Worm (Caenorhabditis elegans): ENCODE data around the gene C27A7.5.

DNA sequence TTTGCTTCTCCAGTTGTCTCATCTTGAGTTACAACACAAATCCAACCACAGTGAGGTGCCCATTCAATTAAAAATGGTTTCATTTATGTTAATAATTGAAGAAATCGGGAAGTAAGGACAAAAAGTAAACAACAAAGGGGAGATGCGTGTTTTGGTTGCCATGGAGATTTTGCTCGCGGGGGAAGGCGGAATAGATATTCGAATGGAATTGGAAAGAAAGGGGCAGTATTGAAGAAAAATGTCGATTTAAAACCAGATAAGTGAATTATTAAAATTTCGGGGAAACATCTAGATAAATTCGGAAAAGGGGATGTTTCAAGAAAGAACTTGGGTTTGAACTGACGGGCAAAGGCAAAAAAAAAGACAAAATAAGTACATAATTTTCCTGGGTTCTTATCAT lies 11.5 kb downstream of the C27A7.5 start, which contains the start of gene che-11:
- TF ChIP-seq ama-1 (optimal IDR thresholded peaks at IDR 0.05) (no peak), lin-11 (tag; optimal IDR thresholded peaks at IDR 0.05) (no peak), K09A11.1 (tag; optimal IDR thresholded peaks at IDR 0.05; ENCODE audit: insufficient read depth) (no peak), dve-1 (tag; optimal IDR thresholded peaks at IDR 0.05) (no peak)
